Worm (Caenorhabditis elegans): Measurements from ENCODE around the gene C05G5.2.

- TF ChIP-seq cebp-2 (GFP tag; IDR thresholded peaks at IDR 0.05) (no peak), tbx-9 (tag; optimal IDR thresholded peaks at IDR 0.05; ENCODE audit: borderline replicate concordance) (no peak), let-526 (GFP tag; IDR thresholded peaks at IDR 0.05) (no peak), lsy-27 (tag; optimal IDR thresholded peaks at IDR 0.05; ENCODE audit: borderline replicate concordance, insufficient read depth) (no peak), mes-4 (tag; optimal IDR thresholded peaks at IDR 0.05) (no peak), sea-2 (GFP tag; IDR thresholded peaks at IDR 0.05) (no peak), nfya-1 (tag; optimal IDR thresholded peaks at IDR 0.05; ENCODE audit: borderline replicate concordance, insufficient read depth) (no peak), ceh-100 (GFP tag; IDR thresholded peaks at IDR 0.05) (no peak), pha-4 (tag; optimal IDR thresholded peaks at IDR 0.05) (no peak), madf-3 (GFP tag; IDR thresholded peaks at IDR 0.05) (no peak), lir-1 (GFP tag; conservative IDR thresholded peaks at IDR 0.05) (no peak), ceh-58 (GFP tag; IDR thresholded peaks at IDR 0.05) (no peak), F49E8.2 (tag; optimal IDR thresholded peaks at IDR 0.05; ENCODE audit: insufficient read depth) (no peak)
These were observed 39.9 kb downstream of the C05G5.2 start for ce11 chrX:14786821-14787556.

Measured in whole organism, young adult.